Fruit fly (Drosophila melanogaster): ENCODE results near the gene Wbp2.
A peak's percentile ranks its signal among the peaks of the same experiment; 100 is the strongest.

The Wbp2 gene

dm6 chr3L:12805660-12806289 is 44.2 kb upstream of the Wbp2 start, which contains the start of gene Sap130:
TSS of gene Sap130 (plus strand) at chr3L:12805902.
- TF ChIP-seq Myc (optimal IDR thresholded peaks at IDR 0.05) (no peak), N (GFP tag; optimal IDR thresholded peaks at IDR 0.05) (no peak), Hr78 (GFP tag; optimal IDR thresholded peaks at IDR 0.05) (no peak), Abd-B (GFP tag; optimal IDR thresholded peaks at IDR 0.05) (no peak), CG32264 (GFP tag; optimal IDR thresholded peaks at IDR 0.05) (no peak)

- TF ChIP-seq ey (GFP tag; optimal IDR thresholded peaks at IDR 0.05), result peak; percentile 37
- TF ChIP-seq tai (GFP tag; optimal IDR thresholded peaks at IDR 0.05), result no peak
- peak; percentile 34 for TF ChIP-seq CG9705 (GFP tag; optimal IDR thresholded peaks at IDR 0.05)
- TF ChIP-seq Hr78 (GFP tag; optimal IDR thresholded peaks at IDR 0.05), result no peak
- no peak for TF ChIP-seq Mio (GFP tag; optimal IDR thresholded peaks at IDR 0.05)
- peak; percentile 46 for TF ChIP-seq Rel (GFP tag; optimal IDR thresholded peaks at IDR 0.05)
- peak; percentile 32 for TF ChIP-seq Rel (tag; optimal IDR thresholded peaks at IDR 0.05)
- TF ChIP-seq foxo (GFP tag; optimal IDR thresholded peaks at IDR 0.05), result peak in 1 of 2 experiments; percentile 70
- no peak for TF ChIP-seq CG32264 (GFP tag; optimal IDR thresholded peaks at IDR 0.05)
- TF ChIP-seq fru (GFP tag; optimal IDR thresholded peaks at IDR 0.05), result peak; percentile 73
- TF ChIP-seq dl (GFP tag; optimal IDR thresholded peaks at IDR 0.05; ENCODE audit: insufficient read depth in 1 of 2, partially characterized antibody in 2 of 2), result no peak
- TF ChIP-seq usp (GFP tag; optimal IDR thresholded peaks at IDR 0.05), result no peak
- no peak for TF ChIP-seq jim (GFP tag; optimal IDR thresholded peaks at IDR 0.05)
- TF ChIP-seq Sp1 (GFP tag; optimal IDR thresholded peaks at IDR 0.05), result peak; percentile 67
- peak; percentile 99 for TF ChIP-seq psq (GFP tag; optimal IDR thresholded peaks at IDR 0.05)
- no peak for TF ChIP-seq dsf (GFP tag; optimal IDR thresholded peaks at IDR 0.05; ENCODE audit: borderline replicate concordance)
- TF ChIP-seq br (GFP tag; optimal IDR thresholded peaks at IDR 0.05), result peak; percentile 23
- no peak for TF ChIP-seq sv (GFP tag; optimal IDR thresholded peaks at IDR 0.05)
- TF ChIP-seq pan (optimal IDR thresholded peaks at IDR 0.05), result no peak
- TF ChIP-seq sage (GFP tag; optimal IDR thresholded peaks at IDR 0.05), result peak; percentile 78
- TF ChIP-seq OdsH (GFP tag; optimal IDR thresholded peaks at IDR 0.05), result peak; percentile 66
- TF ChIP-seq rgr (GFP tag; optimal IDR thresholded peaks at IDR 0.05), result peak; percentile 70
- TF ChIP-seq N (GFP tag; optimal IDR thresholded peaks at IDR 0.05), result no peak
- no peak for TF ChIP-seq Dif (GFP tag; optimal IDR thresholded peaks at IDR 0.05; ENCODE audit: partially characterized antibody)
- TF ChIP-seq h (GFP tag; optimal IDR thresholded peaks at IDR 0.05), result peak; percentile 49
- peak; percentile 69 for TF ChIP-seq Hr83 (GFP tag; optimal IDR thresholded peaks at IDR 0.05; ENCODE audit: poor library complexity, severe bottlenecking)
- peak; percentile 55 for TF ChIP-seq woc (GFP tag; optimal IDR thresholded peaks at IDR 0.05)
- TF ChIP-seq HLH106 (tag; optimal IDR thresholded peaks at IDR 0.05), result peak; percentile 63
These were observed 43.6 kb upstream of the Wbp2 start for dm6 chr3L:12806290-12806743.

dm6 chr3L:12808421-12808820 is 41.5 kb upstream of the Wbp2 start, which contains the start of gene CG32110:
TSS of gene CG32110 (plus strand) at chr3L:12808721.
- TF ChIP-seq CG32264 (GFP tag; optimal IDR thresholded peaks at IDR 0.05) (no peak), Mio (GFP tag; optimal IDR thresholded peaks at IDR 0.05) (no peak), fru (GFP tag; optimal IDR thresholded peaks at IDR 0.05) (no peak), dmrt93B (GFP tag; optimal IDR thresholded peaks at IDR 0.05) (no peak), ey (GFP tag; optimal IDR thresholded peaks at IDR 0.05) (no peak), sage (GFP tag; optimal IDR thresholded peaks at IDR 0.05) (no peak)

- TF ChIP-seq OdsH (GFP tag; optimal IDR thresholded peaks at IDR 0.05) (peak; percentile 29), sv (GFP tag; optimal IDR thresholded peaks at IDR 0.05) (peak; percentile 58), foxo (GFP tag; optimal IDR thresholded peaks at IDR 0.05) (peak in 1 of 2 experiments; percentile 63), Sp1 (GFP tag; optimal IDR thresholded peaks at IDR 0.05) (no peak), woc (GFP tag; optimal IDR thresholded peaks at IDR 0.05) (peak; percentile 52), Vsx2 (GFP tag; optimal IDR thresholded peaks at IDR 0.05; ENCODE audit: partially characterized antibody) (no peak), dsf (GFP tag; optimal IDR thresholded peaks at IDR 0.05; ENCODE audit: borderline replicate concordance) (peak; percentile 15), Mio (GFP tag; optimal IDR thresholded peaks at IDR 0.05) (no peak), Rel (GFP tag; optimal IDR thresholded peaks at IDR 0.05) (no peak), Rel (tag; optimal IDR thresholded peaks at IDR 0.05) (peak; percentile 31), brk (GFP tag; optimal IDR thresholded peaks at IDR 0.05) (no peak), HLH106 (tag; optimal IDR thresholded peaks at IDR 0.05) (peak; percentile 75), GATAd (GFP tag; optimal IDR thresholded peaks at IDR 0.05) (peak; percentile 11), CrebA (GFP tag; optimal IDR thresholded peaks at IDR 0.05; ENCODE audit: borderline replicate concordance) (no peak), Hr83 (GFP tag; optimal IDR thresholded peaks at IDR 0.05; ENCODE audit: poor library complexity, severe bottlenecking) (peak; percentile 72), psq (GFP tag; optimal IDR thresholded peaks at IDR 0.05) (peak; percentile 56), CG9705 (GFP tag; optimal IDR thresholded peaks at IDR 0.05) (peak; percentile 29), ey (GFP tag; optimal IDR thresholded peaks at IDR 0.05) (peak; percentile 38), fru (GFP tag; optimal IDR thresholded peaks at IDR 0.05) (no peak)
These were observed 36.1 kb upstream of the Wbp2 start, which contains the start of the genes Sf3a2 and CG42588 for dm6 chr3L:12813907-12814306. TSS of gene Sf3a2 (minus strand) at chr3L:12814019. TSS of gene CG42588 (plus strand) at chr3L:12814254.

Data from whole organism, wandering third instar larva.